Fruit fly (Drosophila melanogaster) whole organism, embryonic: ENCODE results near the gene Tsf2.

Experiments
- ATbp ChIP-seq: fragments of 200-800 bp; sonication (Bioruptor generic); optimal IDR thresholded peaks from 2 replicates; lab custom pipeline; 2017; ENCODE audit warnings: missing biosample characterization, mild to moderate bottlenecking, missing genetic modification characterization, missing genetic modification reagents
- Dip3 ChIP-seq: fragments of 200-800 bp; sonication (Bioruptor generic); optimal IDR thresholded peaks from 3 replicates; lab custom pipeline; 2016; ENCODE audit warnings: missing biosample characterization, missing genetic modification characterization
- corto ChIP-seq: fragments of 200-800 bp; sonication (Bioruptor generic); optimal IDR thresholded peaks from 2 replicates; lab custom pipeline; 2016; ENCODE audit warnings: missing biosample characterization, mild to moderate bottlenecking, missing genetic modification characterization, moderate library complexity
- crc ChIP-seq: fragments of 200-800 bp; sonication (Bioruptor generic); optimal IDR thresholded peaks from 2 replicates; lab custom pipeline; 2016; ENCODE audit warnings: missing biosample characterization, missing genetic modification characterization
- gsb ChIP-seq: fragments of 200-800 bp; sonication (Bioruptor generic); IDR thresholded peaks from 2 replicates; pipeline ENCODE4 v1.3.6; 2022; ENCODE audit warnings: missing biosample characterization, missing genetic modification characterization

- no peak for TF ChIP-seq gsb (GFP tag; lab: Robert Waterston, UW)
- no peak for TF ChIP-seq corto (GFP tag; lab: Kevin White, UChicago)
- TF ChIP-seq crc (GFP tag; lab: Kevin White, UChicago), result no peak
- TF ChIP-seq ATbp (GFP tag; lab: Kevin White, UChicago), result no peak
- peak; percentile 65 for TF ChIP-seq Dip3 (GFP tag; lab: Kevin White, UChicago)
Measured at dm6 chr3L:12572366-12572765, 38.8 kb upstream of the Tsf2 start, which contains the start of gene sowah.
